Fruit fly (Drosophila melanogaster) whole organism, embryonic: ENCODE data around the gene CG33543.

Experiments used
- Awh ChIP-seq: fragments of 200-800 bp; sonication (Bioruptor generic); IDR thresholded peaks from 2 replicates; pipeline ENCODE4, ENCODE4 v1.3.6; 2022; ENCODE audit warnings: missing biosample characterization, missing genetic modification characterization
- BEAF-32 ChIP-seq: fragments of 200-800 bp; sonication (Bioruptor generic); optimal IDR thresholded peaks from 3 replicates; lab custom pipeline; 2017; ENCODE audit warnings: missing biosample characterization, missing genetic modification characterization, mild to moderate bottlenecking, moderate library complexity, missing genetic modification reagents
- Blimp-1 ChIP-seq: fragments of 200-800 bp; sonication (Bioruptor generic); optimal IDR thresholded peaks from 3 replicates; lab custom pipeline; 2018; ENCODE audit warnings: missing biosample characterization, missing genetic modification characterization, mild to moderate bottlenecking, moderate library complexity, missing genetic modification reagents
- CG10267 ChIP-seq: fragments of 200-800 bp; sonication (Bioruptor generic); optimal IDR thresholded peaks from 2 replicates; lab custom pipeline; 2018; ENCODE audit warnings: missing biosample characterization, mild to moderate bottlenecking, missing genetic modification characterization, moderate library complexity
- CG10366 ChIP-seq: fragments of 200-800 bp; sonication (Bioruptor generic); IDR thresholded peaks from 2 replicates; pipeline ENCODE4 v1.3.6; 2022; ENCODE audit warnings: missing biosample characterization, missing genetic modification characterization
- CG12769 ChIP-seq: fragments of 200-800 bp; sonication (Bioruptor generic); optimal IDR thresholded peaks from 2 replicates; lab custom pipeline; 2019; ENCODE audit warnings: missing biosample characterization, mild to moderate bottlenecking, missing genetic modification characterization, moderate library complexity
- CG13287 ChIP-seq: fragments of 200-800 bp; sonication (Bioruptor generic); IDR thresholded peaks from 2 replicates; pipeline ENCODE4 v1.3.6; 2022; ENCODE audit warnings: missing biosample characterization, missing genetic modification characterization; ENCODE audit not compliant: partially characterized antibody
- CG13624 ChIP-seq: fragments of 200-800 bp; sonication (Bioruptor generic); optimal IDR thresholded peaks from 2 replicates; lab custom pipeline; 2016; ENCODE audit warnings: missing biosample characterization, missing genetic modification characterization
- CG1792 ChIP-seq: fragments of 200-800 bp; sonication (Bioruptor generic); optimal IDR thresholded peaks from 2 replicates; lab custom pipeline; 2016; ENCODE audit warnings: missing biosample characterization, missing genetic modification characterization
- CG1832 ChIP-seq: fragments of 200-800 bp; sonication (Bioruptor generic); optimal IDR thresholded peaks from 2 replicates; lab custom pipeline; 2017; ENCODE audit warnings: missing biosample characterization, mild to moderate bottlenecking, missing genetic modification characterization, inconsistent platforms
- CG18619 ChIP-seq: fragments of 200-800 bp; sonication (Bioruptor generic); optimal IDR thresholded peaks from 3 replicates; lab custom pipeline; 2017; ENCODE audit warnings: missing biosample characterization, mild to moderate bottlenecking, missing genetic modification characterization
- CG31365 ChIP-seq: fragments of 200-800 bp; sonication (Bioruptor generic); optimal IDR thresholded peaks from 2 replicates; lab custom pipeline; 2018; ENCODE audit warnings: missing biosample characterization, mild to moderate bottlenecking, missing genetic modification characterization
- CG34376 ChIP-seq: fragments of 200-800 bp; sonication (Bioruptor generic); optimal IDR thresholded peaks from 2 replicates; lab custom pipeline; 2018; ENCODE audit warnings: missing biosample characterization, mild to moderate bottlenecking, missing genetic modification characterization
- CG4707 ChIP-seq: fragments of 200-800 bp; sonication (Bioruptor generic); optimal IDR thresholded peaks from 2 replicates; lab custom pipeline; 2018; ENCODE audit warnings: missing biosample characterization, mild to moderate bottlenecking, missing genetic modification characterization, moderate library complexity
- CG6254 ChIP-seq: fragments of 200-800 bp; sonication (Bioruptor generic); optimal IDR thresholded peaks from 3 replicates; lab custom pipeline; 2017; ENCODE audit warnings: mild to moderate bottlenecking, missing biosample characterization, missing genetic modification reagents, missing genetic modification characterization
- CG6813 ChIP-seq: fragments of 200-800 bp; sonication (Bioruptor generic); optimal IDR thresholded peaks from 2 replicates; lab custom pipeline; 2017; ENCODE audit warnings: missing biosample characterization, missing genetic modification characterization, mild to moderate bottlenecking, moderate library complexity, missing genetic modification reagents
- CG7357 ChIP-seq: fragments of 200-800 bp; sonication (Bioruptor generic); IDR thresholded peaks from 3 replicates; pipeline ENCODE4 v1.3.6; 2022; ENCODE audit warnings: missing biosample characterization, missing genetic modification characterization
- CG8765 ChIP-seq: fragments of 200-800 bp; sonication (Bioruptor generic); IDR thresholded peaks from 2 replicates; pipeline ENCODE4 v1.3.6; 2022; ENCODE audit warnings: missing biosample characterization, missing genetic modification characterization
- CG9876 ChIP-seq: fragments of 200-800 bp; sonication (Bioruptor generic); optimal IDR thresholded peaks from 2 replicates; lab custom pipeline; 2016; ENCODE audit warnings: missing biosample characterization, missing genetic modification characterization
- D ChIP-seq, 2 experiments: fragments of 200-800 bp in 1 of 2; fragments of >200 bp in 1 of 2; sonication (Bioruptor generic) in 1 of 2; optimal IDR thresholded peaks; 2 replicates in 1 of 2; 3 replicates in 1 of 2; lab custom pipeline; 2017; ENCODE audit warnings: mild to moderate bottlenecking in 1 of 2, missing biosample characterization in 1 of 2, missing genetic modification characterization in 1 of 2, missing genetic modification reagents in 1 of 2
- GATAe ChIP-seq: fragments of 200-800 bp; sonication (Bioruptor generic); conservative IDR thresholded peaks from 2 replicates; pipeline ENCODE4 v1.3.6; 2022; ENCODE audit warnings: missing biosample characterization, missing genetic modification characterization
- HLH3B ChIP-seq: fragments of 200-800 bp; sonication (Bioruptor generic); IDR thresholded peaks from 2 replicates; pipeline ENCODE4 v1.3.6; 2022; ENCODE audit warnings: missing biosample characterization, missing genetic modification characterization
- Lim3 ChIP-seq: fragments of 200-800 bp; sonication (Bioruptor generic); IDR thresholded peaks from 2 replicates; pipeline ENCODE4 v1.3.6; 2022; ENCODE audit warnings: missing biosample characterization, missing genetic modification characterization
- MTF-1 ChIP-seq: fragments of 200-800 bp; sonication (Bioruptor generic); optimal IDR thresholded peaks from 2 replicates; lab custom pipeline; 2018; ENCODE audit warnings: missing biosample characterization, mild to moderate bottlenecking, missing genetic modification characterization, borderline replicate concordance
- Mes4 ChIP-seq: fragments of 200-800 bp; sonication (Bioruptor generic); optimal IDR thresholded peaks from 2 replicates; lab custom pipeline; 2016; ENCODE audit warnings: missing biosample characterization, missing genetic modification characterization
- Mrtf ChIP-seq: fragments of 200-800 bp; sonication (Bioruptor generic); IDR thresholded peaks from 3 replicates; pipeline ENCODE4 v1.3.6; 2022; ENCODE audit warnings: missing biosample characterization, missing genetic modification characterization
- Nf-YA ChIP-seq: fragments of 200-800 bp; sonication (Bioruptor generic); IDR thresholded peaks from 2 replicates; pipeline ENCODE4 v1.3.6; 2022; ENCODE audit warnings: missing biosample characterization, missing genetic modification characterization
- Oli ChIP-seq: fragments of 200-800 bp; sonication (Bioruptor generic); optimal IDR thresholded peaks from 2 replicates; lab custom pipeline; 2018; ENCODE audit warnings: missing biosample characterization, mild to moderate bottlenecking, missing genetic modification characterization, moderate library complexity
- Sry-β ChIP-seq: fragments of 200-800 bp; sonication (Bioruptor generic); optimal IDR thresholded peaks from 2 replicates; lab custom pipeline; 2018; ENCODE audit warnings: missing biosample characterization, mild to moderate bottlenecking, missing genetic modification characterization, moderate library complexity
- Taf1 ChIP-seq: fragments of 200-800 bp; sonication (Bioruptor generic); IDR thresholded peaks from 2 replicates; pipeline ENCODE4 v1.3.6; 2022; ENCODE audit warnings: missing biosample characterization, missing genetic modification characterization
- ci ChIP-seq: fragments of 200-800 bp; sonication (Bioruptor generic); IDR thresholded peaks from 3 replicates; pipeline ENCODE4 v1.3.6; 2022; ENCODE audit warnings: missing biosample characterization, missing genetic modification characterization
- disco-r ChIP-seq: fragments of 200-800 bp; sonication (Bioruptor generic); optimal IDR thresholded peaks from 2 replicates; lab custom pipeline; 2016; ENCODE audit warnings: missing biosample characterization, missing genetic modification characterization
- ftz-f1 ChIP-seq: fragments of 200-800 bp; sonication (Bioruptor generic); optimal IDR thresholded peaks from 2 replicates; lab custom pipeline; 2016; ENCODE audit warnings: missing biosample characterization, missing genetic modification characterization
- jumu ChIP-seq: fragments of 200-800 bp; sonication (Bioruptor generic); optimal IDR thresholded peaks from 3 replicates; lab custom pipeline; 2016; ENCODE audit warnings: missing biosample characterization, missing genetic modification characterization
- lmd ChIP-seq: fragments of 200-800 bp; sonication (Bioruptor generic); IDR thresholded peaks from 2 replicates; pipeline ENCODE4 v1.3.6; 2022; ENCODE audit warnings: missing biosample characterization, missing genetic modification characterization
- nau ChIP-seq: fragments of 200-800 bp; sonication (Bioruptor generic); optimal IDR thresholded peaks from 3 replicates; lab custom pipeline; 2017; ENCODE audit warnings: missing biosample characterization, mild to moderate bottlenecking, missing genetic modification characterization, missing genetic modification reagents
- odd ChIP-seq: fragments of 200-800 bp; sonication (Bioruptor generic); optimal IDR thresholded peaks from 2 replicates; lab custom pipeline; 2017; ENCODE audit warnings: missing biosample characterization, mild to moderate bottlenecking, missing genetic modification characterization
- pho ChIP-seq: fragments of 200-800 bp; sonication (Bioruptor generic); optimal IDR thresholded peaks from 2 replicates; lab custom pipeline; 2016; ENCODE audit warnings: missing biosample characterization, missing genetic modification characterization
- pros ChIP-seq: fragments of 200-800 bp; sonication (Bioruptor generic); optimal IDR thresholded peaks from 3 replicates; lab custom pipeline; 2019; ENCODE audit warnings: missing biosample characterization, mild to moderate bottlenecking, missing genetic modification characterization, moderate library complexity
- schlank ChIP-seq: fragments of 200-800 bp; sonication (Bioruptor generic); optimal IDR thresholded peaks from 2 replicates; lab custom pipeline; 2018; ENCODE audit warnings: missing biosample characterization, mild to moderate bottlenecking, missing genetic modification characterization
- sim ChIP-seq: fragments of 200-800 bp; sonication (Bioruptor generic); IDR thresholded peaks from 2 replicates; pipeline ENCODE4 v1.3.6; 2022; ENCODE audit warnings: missing biosample characterization, missing genetic modification characterization
- sna ChIP-seq: fragments of 200-800 bp; sonication (Bioruptor generic); IDR thresholded peaks from 2 replicates; pipeline ENCODE4 v1.3.6; 2022; ENCODE audit warnings: missing biosample characterization, missing genetic modification characterization; ENCODE audit not compliant: partially characterized antibody
- sqz ChIP-seq: fragments of 200-800 bp; sonication (Bioruptor generic); optimal IDR thresholded peaks from 3 replicates; lab custom pipeline; 2018; ENCODE audit warnings: missing biosample characterization, mild to moderate bottlenecking, missing genetic modification characterization
- tgo ChIP-seq: fragments of 200-800 bp; sonication (Bioruptor generic); IDR thresholded peaks from 3 replicates; pipeline ENCODE4 v1.3.6; 2022; ENCODE audit warnings: missing biosample characterization, missing genetic modification characterization
- tx ChIP-seq: fragments of 200-800 bp; sonication (Bioruptor generic); optimal IDR thresholded peaks from 2 replicates; lab custom pipeline; 2016; ENCODE audit warnings: missing biosample characterization, missing genetic modification characterization
- vfl ChIP-seq: fragments of 200-800 bp; sonication (Bioruptor generic); optimal IDR thresholded peaks from 2 replicates; lab custom pipeline; 2016; ENCODE audit warnings: missing biosample characterization, missing genetic modification characterization
- vnd ChIP-seq: fragments of 200-800 bp; sonication (Bioruptor generic); IDR thresholded peaks from 3 replicates; pipeline ENCODE4 v1.3.6; 2022; ENCODE audit warnings: missing biosample characterization, missing genetic modification characterization; ENCODE audit not compliant: partially characterized antibody
- vvl ChIP-seq: fragments of 200-800 bp; sonication (Bioruptor generic); IDR thresholded peaks from 2 replicates; pipeline ENCODE4 v1.3.6; 2022; ENCODE audit warnings: missing biosample characterization, missing genetic modification characterization

CG33543 gene

DNA sequence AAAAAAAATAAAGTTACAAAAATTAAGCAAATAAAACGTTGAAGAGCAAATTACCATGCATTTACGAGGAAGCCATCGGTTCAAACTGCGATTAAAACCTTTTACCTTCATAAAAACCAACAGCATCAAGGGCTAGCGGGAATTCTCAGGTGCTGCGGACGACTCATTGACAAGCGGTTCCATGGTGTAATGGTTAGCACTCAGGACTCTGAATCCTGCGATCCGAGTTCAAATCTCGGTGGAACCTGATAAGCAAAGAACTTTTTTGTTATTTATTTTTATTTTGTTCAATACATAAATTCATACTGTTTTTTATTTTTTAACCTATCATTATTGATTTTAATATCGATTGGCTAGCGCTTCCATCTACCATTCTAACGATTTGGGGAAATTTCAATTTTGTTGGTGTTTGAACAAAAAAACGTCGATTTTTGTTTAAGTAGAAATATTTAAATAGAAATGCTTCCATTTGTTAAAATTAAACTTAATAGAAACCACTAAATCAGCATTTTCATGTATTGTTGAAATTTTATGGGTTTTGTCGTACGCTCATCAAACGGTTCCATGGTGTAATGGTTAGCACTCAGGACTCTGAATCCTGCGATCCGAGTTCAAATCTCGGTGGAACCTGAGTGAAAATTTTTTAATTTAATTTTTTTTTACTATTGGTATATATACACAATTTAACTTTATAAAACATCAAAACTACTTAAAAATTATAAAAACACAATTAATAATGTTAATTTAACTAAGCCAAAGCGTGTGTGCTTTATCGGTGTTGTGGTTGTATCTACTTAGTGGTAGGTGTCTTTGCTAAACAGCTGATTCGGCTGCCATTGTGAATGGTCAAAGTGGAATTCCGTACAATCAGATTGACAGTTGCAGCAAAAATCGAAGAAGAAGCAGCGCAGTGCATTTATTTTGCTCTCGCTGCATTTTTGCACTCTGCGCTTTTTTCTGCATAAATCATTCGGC is 3.2 kb upstream of the CG33543 start, which contains the start of gene CG4238 (continued):
- TF ChIP-seq D (optimal IDR thresholded peaks at IDR 0.05; lab: Kevin White, UChicago) (no peak), D (GFP tag; optimal IDR thresholded peaks at IDR 0.05; lab: Kevin White, UChicago) (no peak), sim (no peak), Oli (tag; lab: Kevin White, UChicago) (no peak), Awh (GFP tag; lab: Robert Waterston, UW) (no peak), ftz-f1 (GFP tag; lab: Kevin White, UChicago) (no peak), GATAe (GFP tag; lab: Robert Waterston, UW) (no peak), CG34376 (GFP tag; lab: Kevin White, UChicago) (no peak), vnd (GFP tag; lab: Robert Waterston, UW) (peak; percentile 51), nau (GFP tag; lab: Kevin White, UChicago) (no peak), vvl (GFP tag; lab: Robert Waterston, UW) (no peak), CG18619 (GFP tag; lab: Kevin White, UChicago) (no peak), CG4707 (no peak), lmd (GFP tag; lab: Robert Waterston, UW) (no peak), CG9876 (no peak), jumu (GFP tag; lab: Kevin White, UChicago) (no peak), CG6813 (GFP tag; lab: Kevin White, UChicago) (no peak), CG10366 (GFP tag; lab: Robert Waterston, UW) (no peak), Mrtf (GFP tag; lab: Robert Waterston, UW) (no peak), CG1832 (GFP tag; lab: Kevin White, UChicago) (no peak), sqz (GFP tag; lab: Kevin White, UChicago) (no peak), CG13287 (no peak; the same call in 1 of the 2 replicates), pros (GFP tag; lab: Kevin White, UChicago) (no peak), BEAF-32 (GFP tag; lab: Kevin White, UChicago) (peak; percentile 29), CG6254 (GFP tag; lab: Kevin White, UChicago) (no peak), sna (no peak), Nf-YA (GFP tag; lab: Robert Waterston, UW) (no peak), schlank (tag; lab: Kevin White, UChicago) (no peak), odd (GFP tag; lab: Kevin White, UChicago) (no peak), Taf1 (GFP tag; lab: Robert Waterston, UW) (no peak), pho (no peak), Blimp-1 (GFP tag; lab: Kevin White, UChicago) (no peak), ci (no peak), vfl (GFP tag; lab: Kevin White, UChicago) (no peak), CG8765 (GFP tag; lab: Robert Waterston, UW) (no peak), CG31365 (no peak), HLH3B (GFP tag; lab: Robert Waterston, UW) (no peak), MTF-1 (GFP tag; lab: Kevin White, UChicago) (no peak), Sry-β (GFP tag; lab: Kevin White, UChicago) (no peak), Mes4 (GFP tag; lab: Kevin White, UChicago) (no peak), tgo (no peak), tx (no peak), Lim3 (GFP tag; lab: Robert Waterston, UW) (no peak), CG7357 (GFP tag; lab: Robert Waterston, UW) (no peak), CG1792 (GFP tag; lab: Kevin White, UChicago) (no peak), CG13624 (GFP tag; lab: Kevin White, UChicago) (no peak), disco-r (GFP tag; lab: Kevin White, UChicago) (no peak), CG12769 (tag; lab: Kevin White, UChicago) (no peak), CG10267 (peak; percentile 22)
